Worm (Caenorhabditis elegans): ENCODE results near the gene col-169.

Gene col-169

ce11 chrX:6378363-6378762 is 49.4 kb downstream of the col-169 start:
- TF ChIP-seq mes-2 (tag; optimal IDR thresholded peaks at IDR 0.05; ENCODE audit: poor library complexity, severe bottlenecking) (peak; percentile 78), vab-7 (GFP tag; IDR thresholded peaks at IDR 0.05) (0 out of 2 replicates have a peak, but pooled peaks have one; percentile 36), hif-1 (tag; optimal IDR thresholded peaks at IDR 0.05) (peak in 1 of 2 experiments; percentile 22), egl-43 (GFP tag; IDR thresholded peaks at IDR 0.05) (peak; percentile 61; the same call in 1 of the 2 replicates), rbr-2 (tag; optimal IDR thresholded peaks at IDR 0.05) (peak; percentile 88), aha-1 (tag) (peak; percentile 95), egl-27 (tag; optimal IDR thresholded peaks at IDR 0.05) (no peak), dve-1 (tag; optimal IDR thresholded peaks at IDR 0.05; ENCODE audit: insufficient read depth) (peak; percentile 22), F37D6.2 (tag; optimal IDR thresholded peaks at IDR 0.05) (peak; percentile 48), mxl-3 (GFP tag; optimal IDR thresholded peaks at IDR 0.05) (peak; percentile 74), lin-13 (GFP tag; optimal IDR thresholded peaks at IDR 0.05) (peak; percentile 32), nhr-28 (tag; optimal IDR thresholded peaks at IDR 0.05) (peak; percentile 79), nhr-77 (tag; optimal IDR thresholded peaks at IDR 0.05) (peak; percentile 8), unc-62 (GFP tag; optimal IDR thresholded peaks at IDR 0.05 in 1 of 2) (peak in 1 of 2 experiments; percentile 82), unc-62 (tag; optimal IDR thresholded peaks at IDR 0.05) (no peak), lin-29 (GFP tag; IDR thresholded peaks at IDR 0.05) (no peak), snpc-4 (tag; optimal IDR thresholded peaks at IDR 0.05) (no peak), unc-39 (tag; optimal IDR thresholded peaks at IDR 0.05) (no peak), mep-1 (tag; optimal IDR thresholded peaks at IDR 0.05) (peak; percentile 74), hlh-30 (tag; optimal IDR thresholded peaks at IDR 0.05; ENCODE audit: insufficient read depth) (peak; percentile 70), hlh-11 (tag; optimal IDR thresholded peaks at IDR 0.05) (peak; percentile 54), fkh-10 (GFP tag; optimal IDR thresholded peaks at IDR 0.05) (peak; percentile 17), ctbp-1 (GFP tag; IDR thresholded peaks at IDR 0.05) (peak; percentile 51; the same call in 1 of the 2 replicates), mdl-1 (tag; optimal IDR thresholded peaks at IDR 0.05) (peak in 1 of 2 experiments; percentile 39), snpc-1.2 (GFP tag; IDR thresholded peaks at IDR 0.05) (no peak), pha-4 (GFP tag; IDR thresholded peaks at IDR 0.05) (no peak), pha-4 (tag; optimal IDR thresholded peaks at IDR 0.05) (peak; percentile 3), lsy-2 (tag; optimal IDR thresholded peaks at IDR 0.05) (peak; percentile 26 to 59), hmg-1.1 (GFP tag; IDR thresholded peaks at IDR 0.05) (peak; percentile 87), daf-16 (GFP tag; optimal IDR thresholded peaks at IDR 0.05) (peak in 1 of 2 experiments; percentile 15), daf-16 (tag; optimal IDR thresholded peaks at IDR 0.05) (peak; percentile 73), ceh-20 (GFP tag; IDR thresholded peaks at IDR 0.05) (peak; percentile 73), lin-1 (GFP tag; IDR thresholded peaks at IDR 0.05) (no peak), dmd-6 (GFP tag; IDR thresholded peaks at IDR 0.05) (peak; percentile 37)

Data from whole organism, L4 larva.